Fruit fly (Drosophila melanogaster) whole organism: ENCODE results near the gene CG45095.
"Not testable (repeated sequence)": the region's sequence is repeated elsewhere in the genome, so short reads cannot be mapped to it uniquely, and the experiment has no call there.

Experiments used
- CG8478 ChIP-seq: fragments of >200 bp; optimal IDR thresholded peaks from 2 replicates; lab custom pipeline; 2018; ENCODE audit warnings: inconsistent platforms
- EcR ChIP-seq, 2 experiments: fragments of >200 bp; optimal IDR thresholded peaks; 2 replicates each; lab custom pipeline; 2017; ENCODE audit warnings: missing biosample characterization in 2 of 2, missing genetic modification characterization in 2 of 2, missing genetic modification reagents in 2 of 2
- psq ChIP-seq: fragments of >200 bp; optimal IDR thresholded peaks from 2 replicates; lab custom pipeline; 2017

- not testable (repeated sequence) for TF ChIP-seq psq (lab: Kevin White, UChicago); CG8478 (lab: Kevin White, UChicago); EcR (GFP tag; optimal IDR thresholded peaks at IDR 0.05; lab: Kevin White, UChicago)
Measured at dm6 chr3R:25123262-25123661, 20.9 kb downstream of the CG45095 start, which contains the start of gene vig2.
